Fruit fly (Drosophila melanogaster): ENCODE results near the gene Spag1.

DNA sequence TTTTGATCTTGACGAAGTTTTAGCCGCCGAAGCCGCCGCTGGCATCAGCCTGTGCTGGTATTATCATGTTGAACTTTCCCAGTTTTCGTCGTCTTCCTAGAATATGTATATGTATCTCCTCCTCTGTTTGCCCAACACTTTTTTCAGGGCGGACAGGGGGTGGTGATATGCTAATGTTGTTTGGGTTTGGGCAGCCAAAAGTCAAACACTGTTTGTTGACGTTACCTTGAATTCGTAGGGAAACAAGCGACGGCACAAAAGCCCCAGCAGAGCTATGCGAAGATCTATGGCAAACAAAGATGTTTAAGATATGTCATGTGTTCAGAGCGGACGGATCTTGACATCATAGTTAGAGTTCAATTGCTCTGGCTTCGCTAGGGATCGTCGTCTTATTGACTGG lies 38.9 kb upstream of the Spag1 start:
- no peak for TF ChIP-seq Hr96 (GFP tag; optimal IDR thresholded peaks at IDR 0.05)
- TF ChIP-seq CG14711 (tag; optimal IDR thresholded peaks at IDR 0.05) = no peak
- no peak for TF ChIP-seq bab1 (GFP tag; optimal IDR thresholded peaks at IDR 0.05)
- TF ChIP-seq CG12768 (GFP tag; optimal IDR thresholded peaks at IDR 0.05) = no peak
- TF ChIP-seq toe (GFP tag; optimal IDR thresholded peaks at IDR 0.05) = no peak
- TF ChIP-seq ovo (GFP tag; optimal IDR thresholded peaks at IDR 0.05) = no peak
- TF ChIP-seq pad (GFP tag; optimal IDR thresholded peaks at IDR 0.05) = no peak
- TF ChIP-seq kay (GFP tag; ENCODE audit: borderline replicate concordance) = no peak
- no peak for TF ChIP-seq Mnt (GFP tag; optimal IDR thresholded peaks at IDR 0.05)
- TF ChIP-seq CG11617 (GFP tag; optimal IDR thresholded peaks at IDR 0.05) = no peak
- TF ChIP-seq cic (GFP tag; optimal IDR thresholded peaks at IDR 0.05) = no peak
- TF ChIP-seq CG5204 (GFP tag; optimal IDR thresholded peaks at IDR 0.05) = no peak
- no peak for TF ChIP-seq Clk (GFP tag; optimal IDR thresholded peaks at IDR 0.05)
- no peak for TF ChIP-seq CG33017 (tag; optimal IDR thresholded peaks at IDR 0.05)
